Fruit fly (Drosophila melanogaster) whole organism, embryonic: ENCODE data around the gene Exo70.
A peak's percentile ranks its signal among the peaks of the same experiment; 100 is the strongest.

ENCODE experiments used
- Adf1 ChIP-seq: fragments of 200-800 bp; sonication (Bioruptor generic); IDR thresholded peaks from 2 replicates; pipeline ENCODE4 v1.3.6; 2022; ENCODE audit warnings: missing biosample characterization, missing genetic modification characterization
- Atf-2 ChIP-seq: fragments of 200-800 bp; sonication (Bioruptor generic); optimal IDR thresholded peaks from 2 replicates; lab custom pipeline; 2016; ENCODE audit warnings: missing biosample characterization, missing genetic modification characterization
- CG1024 ChIP-seq: fragments of 200-800 bp; sonication (Bioruptor generic); IDR thresholded peaks from 2 replicates; pipeline ENCODE4 v1.3.6; 2022; ENCODE audit warnings: missing biosample characterization, missing genetic modification characterization
- CG11093 ChIP-seq: fragments of 200-800 bp; sonication (Bioruptor generic); IDR thresholded peaks from 3 replicates; pipeline ENCODE4 v1.3.6; 2022; ENCODE audit warnings: missing biosample characterization, missing genetic modification characterization
- CG14050 ChIP-seq: fragments of 200-800 bp; sonication (Bioruptor generic); IDR thresholded peaks from 3 replicates; pipeline ENCODE4 v1.3.6; 2022; ENCODE audit warnings: missing biosample characterization, missing genetic modification characterization
- CG15601 ChIP-seq: fragments of 200-800 bp; sonication (Bioruptor generic); optimal IDR thresholded peaks from 3 replicates; lab custom pipeline; 2019; ENCODE audit warnings: missing biosample characterization, mild to moderate bottlenecking, missing genetic modification characterization, moderate library complexity
- CG1603 ChIP-seq: fragments of 200-800 bp; sonication (Bioruptor generic); optimal IDR thresholded peaks from 2 replicates; lab custom pipeline; 2019; ENCODE audit warnings: missing biosample characterization, mild to moderate bottlenecking, missing genetic modification characterization, moderate library complexity
- CG16813 ChIP-seq: fragments of 200-800 bp; sonication (Bioruptor generic); IDR thresholded peaks from 3 replicates; pipeline ENCODE4 v1.3.6; 2022; ENCODE audit warnings: missing biosample characterization, missing genetic modification characterization; ENCODE audit not compliant: partially characterized antibody
- CG18476 ChIP-seq: fragments of 200-800 bp; sonication (Bioruptor generic); optimal IDR thresholded peaks from 2 replicates; lab custom pipeline; 2016; ENCODE audit warnings: missing biosample characterization, mild to moderate bottlenecking, missing genetic modification characterization
- CG2120 ChIP-seq: fragments of 200-800 bp; sonication (Bioruptor generic); optimal IDR thresholded peaks from 3 replicates; lab custom pipeline; 2016; ENCODE audit warnings: missing biosample characterization, missing genetic modification characterization
- CG30431 ChIP-seq: fragments of 200-800 bp; sonication (Bioruptor generic); optimal IDR thresholded peaks from 2 replicates; lab custom pipeline; 2017; ENCODE audit warnings: missing biosample characterization, missing genetic modification characterization
- CG31388 ChIP-seq: fragments of 200-800 bp; sonication (Bioruptor generic); optimal IDR thresholded peaks from 2 replicates; lab custom pipeline; 2016; ENCODE audit warnings: missing biosample characterization, missing genetic modification characterization
- CG3281 ChIP-seq: fragments of 200-800 bp; sonication (Bioruptor generic); optimal IDR thresholded peaks from 3 replicates; lab custom pipeline; 2017; ENCODE audit warnings: missing biosample characterization, mild to moderate bottlenecking, missing genetic modification characterization
- CG3407 ChIP-seq: fragments of 200-800 bp; sonication (Bioruptor generic); optimal IDR thresholded peaks from 2 replicates; lab custom pipeline; 2018; ENCODE audit warnings: missing biosample characterization, mild to moderate bottlenecking, missing genetic modification characterization
- CG3847 ChIP-seq: fragments of 200-800 bp; sonication (Bioruptor generic); IDR thresholded peaks from 2 replicates; pipeline ENCODE4 v1.3.6; 2022; ENCODE audit warnings: missing biosample characterization, missing genetic modification characterization
- CG5245 ChIP-seq: fragments of 200-800 bp; sonication (Bioruptor generic); optimal IDR thresholded peaks from 3 replicates; lab custom pipeline; 2016; ENCODE audit warnings: missing biosample characterization, missing genetic modification characterization
- CG6683 ChIP-seq: fragments of 200-800 bp; sonication (Bioruptor generic); optimal IDR thresholded peaks from 2 replicates; lab custom pipeline; 2017; ENCODE audit warnings: missing biosample characterization, mild to moderate bottlenecking, missing genetic modification characterization, missing genetic modification reagents
- CG6765 ChIP-seq: fragments of 200-800 bp; sonication (Bioruptor generic); optimal IDR thresholded peaks from 3 replicates; lab custom pipeline; 2017; ENCODE audit warnings: missing biosample characterization, mild to moderate bottlenecking, missing genetic modification characterization
- CG7556 ChIP-seq: fragments of 200-800 bp; sonication (Bioruptor generic); optimal IDR thresholded peaks from 2 replicates; lab custom pipeline; 2017; ENCODE audit warnings: missing biosample characterization, mild to moderate bottlenecking, missing genetic modification characterization
- CG8478 ChIP-seq: fragments of >200 bp; optimal IDR thresholded peaks from 2 replicates; lab custom pipeline; 2018
- CG9727 ChIP-seq: fragments of 200-800 bp; sonication (Bioruptor generic); optimal IDR thresholded peaks from 3 replicates; lab custom pipeline; 2017; ENCODE audit warnings: missing biosample characterization, mild to moderate bottlenecking, missing genetic modification characterization
- D19A ChIP-seq: fragments of 200-800 bp; optimal IDR thresholded peaks from 3 replicates; lab custom pipeline; 2019; ENCODE audit warnings: missing biosample characterization, mild to moderate bottlenecking, missing genetic modification characterization, moderate library complexity
- Dfd ChIP-seq, 2 experiments: fragments of >200 bp; optimal IDR thresholded peaks; 2 replicates each; lab custom pipeline; 2017; ENCODE audit warnings: missing biosample characterization in 2 of 2, missing genetic modification characterization in 2 of 2
- Eip74EF ChIP-seq, 2 experiments: fragments of 200-800 bp in 1 of 2; fragments of >200 bp in 1 of 2; sonication (Bioruptor generic) in 1 of 2; optimal IDR thresholded peaks; 2 replicates each; lab custom pipeline; 2017 to 2019; ENCODE audit warnings: missing biosample characterization in 2 of 2, missing genetic modification characterization in 2 of 2, mild to moderate bottlenecking in 1 of 2, moderate library complexity in 1 of 2
- Fer2 ChIP-seq: fragments of 200-800 bp; sonication (Bioruptor generic); optimal IDR thresholded peaks from 2 replicates; lab custom pipeline; 2018; ENCODE audit warnings: missing biosample characterization, mild to moderate bottlenecking, missing genetic modification characterization, moderate library complexity
- Hand ChIP-seq: fragments of 200-800 bp; sonication (Bioruptor generic); optimal IDR thresholded peaks from 2 replicates; lab custom pipeline; 2017; ENCODE audit warnings: mild to moderate bottlenecking, missing biosample characterization, missing genetic modification reagents, missing genetic modification characterization
- Hsf ChIP-seq: fragments of 200-800 bp; sonication (Bioruptor generic); optimal IDR thresholded peaks from 3 replicates; lab custom pipeline; 2016; ENCODE audit warnings: missing biosample characterization, missing genetic modification characterization
- NC2α ChIP-seq: fragments of 200-800 bp; sonication (Bioruptor generic); optimal IDR thresholded peaks from 2 replicates; lab custom pipeline; 2016; ENCODE audit warnings: missing biosample characterization, missing genetic modification characterization
- Oaz ChIP-seq: fragments of 200-800 bp; sonication (Bioruptor generic); IDR thresholded peaks from 2 replicates; pipeline ENCODE4 v1.3.6; 2022; ENCODE audit warnings: missing biosample characterization, missing genetic modification characterization
- Six4 ChIP-seq: fragments of 200-800 bp; sonication (Bioruptor generic); optimal IDR thresholded peaks from 2 replicates; lab custom pipeline; 2016; ENCODE audit warnings: missing biosample characterization, missing genetic modification characterization
- Sry-δ ChIP-seq: fragments of 200-800 bp; sonication (Bioruptor generic); optimal IDR thresholded peaks from 2 replicates; lab custom pipeline; 2016; ENCODE audit warnings: missing biosample characterization, missing genetic modification characterization
- bigmax ChIP-seq: fragments of 200-800 bp; sonication (Bioruptor generic); optimal IDR thresholded peaks from 2 replicates; lab custom pipeline; 2018; ENCODE audit warnings: missing biosample characterization, mild to moderate bottlenecking, missing genetic modification characterization
- cas ChIP-seq: fragments of 200-800 bp; sonication (Bioruptor generic); IDR thresholded peaks from 2 replicates; pipeline ENCODE4 v1.3.6; 2022; ENCODE audit warnings: missing biosample characterization, missing genetic modification characterization
- dpn ChIP-seq, 2 experiments: fragments of 200-800 bp; sonication (Bioruptor generic); optimal IDR thresholded peaks; 3 replicates each; lab custom pipeline; 2016; ENCODE audit warnings: missing biosample characterization in 2 of 2, missing genetic modification characterization in 2 of 2
- dysf ChIP-seq: fragments of 200-800 bp; sonication (Bioruptor generic); IDR thresholded peaks from 3 replicates; pipeline ENCODE4 v1.3.6; 2022; ENCODE audit warnings: missing biosample characterization, missing genetic modification characterization
- fd102C ChIP-seq: fragments of 200-800 bp; sonication (Bioruptor generic); optimal IDR thresholded peaks from 2 replicates; lab custom pipeline; 2018; ENCODE audit warnings: missing biosample characterization, mild to moderate bottlenecking, missing genetic modification characterization, moderate library complexity
- ftz-f1 ChIP-seq: fragments of 200-800 bp; sonication (Bioruptor generic); optimal IDR thresholded peaks from 2 replicates; lab custom pipeline; 2016; ENCODE audit warnings: missing biosample characterization, missing genetic modification characterization
- gfzf ChIP-seq: fragments of 200-800 bp; sonication (Bioruptor generic); optimal IDR thresholded peaks from 2 replicates; lab custom pipeline; 2016; ENCODE audit warnings: missing biosample characterization, mild to moderate bottlenecking, missing genetic modification characterization, moderate library complexity
- gsb ChIP-seq: fragments of 200-800 bp; sonication (Bioruptor generic); IDR thresholded peaks from 2 replicates; pipeline ENCODE4 v1.3.6; 2022; ENCODE audit warnings: missing biosample characterization, missing genetic modification characterization
- hth ChIP-seq: fragments of >200 bp; optimal IDR thresholded peaks from 2 replicates; lab custom pipeline; 2017; ENCODE audit warnings: inconsistent platforms
- jing ChIP-seq: fragments of 200-800 bp; sonication (Bioruptor generic); optimal IDR thresholded peaks from 2 replicates; lab custom pipeline; 2018; ENCODE audit warnings: missing biosample characterization, mild to moderate bottlenecking, missing genetic modification characterization
- kni ChIP-seq: fragments of 200-800 bp; sonication (Bioruptor generic); optimal IDR thresholded peaks from 3 replicates; lab custom pipeline; 2017; ENCODE audit warnings: mild to moderate bottlenecking, missing biosample characterization, missing genetic modification reagents, missing genetic modification characterization
- lilli ChIP-seq: fragments of 200-800 bp; sonication (Bioruptor generic); optimal IDR thresholded peaks from 3 replicates; lab custom pipeline; 2016; ENCODE audit warnings: missing biosample characterization, missing genetic modification characterization
- lola ChIP-seq, 3 experiments: fragments of >200 bp in 2 of 3; fragments of 200-800 bp in 1 of 3; sonication (Bioruptor generic) in 1 of 3; optimal IDR thresholded peaks; 2 replicates each; lab custom pipeline; 2017 to 2019; ENCODE audit warnings: missing biosample characterization in 3 of 3, missing genetic modification characterization in 3 of 3, mild to moderate bottlenecking in 1 of 3, moderate library complexity in 1 of 3
- odd ChIP-seq: fragments of 200-800 bp; sonication (Bioruptor generic); optimal IDR thresholded peaks from 2 replicates; lab custom pipeline; 2017; ENCODE audit warnings: missing biosample characterization, mild to moderate bottlenecking, missing genetic modification characterization
- onecut ChIP-seq: fragments of 200-800 bp; sonication (Bioruptor generic); IDR thresholded peaks from 2 replicates; pipeline ENCODE4 v1.3.6; 2022; ENCODE audit warnings: missing biosample characterization, missing genetic modification characterization
- seq ChIP-seq: fragments of 200-800 bp; sonication (Bioruptor generic); IDR thresholded peaks from 2 replicates; pipeline ENCODE4 v1.3.6; 2022; ENCODE audit warnings: missing biosample characterization, missing genetic modification characterization
- tgo ChIP-seq: fragments of 200-800 bp; sonication (Bioruptor generic); IDR thresholded peaks from 3 replicates; pipeline ENCODE4 v1.3.6; 2022; ENCODE audit warnings: missing biosample characterization, missing genetic modification characterization

Exo70 gene

DNA sequence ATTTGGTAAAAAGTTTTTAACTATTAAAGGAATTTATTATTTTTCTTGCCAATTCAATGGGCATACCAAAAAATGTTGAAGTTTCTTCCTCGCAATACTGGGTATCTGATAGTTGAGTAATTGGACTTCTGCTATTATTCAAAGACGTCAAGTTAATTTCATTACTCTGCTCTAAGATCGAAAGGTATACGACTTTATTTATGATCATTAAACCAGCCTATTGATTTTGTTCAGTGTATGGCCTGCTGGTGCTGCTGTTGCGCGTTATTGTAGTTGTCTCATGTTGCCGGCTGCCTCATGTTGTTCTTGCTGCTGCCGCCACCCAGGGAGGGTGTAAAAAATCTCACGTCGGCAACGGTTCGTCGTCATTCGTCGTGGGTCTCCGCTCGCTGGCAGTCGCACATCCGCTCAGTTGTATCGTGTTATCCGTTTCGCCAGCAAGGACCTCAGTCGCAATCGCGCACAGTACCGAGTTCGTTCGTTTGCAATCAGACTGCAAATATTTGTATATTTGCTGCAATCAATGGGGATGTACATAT lies 16.0 kb upstream of the Exo70 start, which contains the start of gene CG7120 (continued):
- TF ChIP-seq tgo (GFP tag; lab: Robert Waterston, UW): no peak
- no peak for TF ChIP-seq CG1024
- peak; percentile 33 for TF ChIP-seq CG1603 (tag; lab: Kevin White, UChicago)
- TF ChIP-seq lola (GFP tag; optimal IDR thresholded peaks at IDR 0.05; lab: Kevin White, UChicago): peak in 1 of 3 experiments; percentile 72
- peak; percentile 58 for TF ChIP-seq CG2120 (GFP tag; lab: Kevin White, UChicago)
- TF ChIP-seq Eip74EF (GFP tag; optimal IDR thresholded peaks at IDR 0.05; lab: Kevin White, UChicago): peak in 1 of 2 experiments; percentile 47
- peak; percentile 24 for TF ChIP-seq NC2α (GFP tag; lab: Kevin White, UChicago)
- TF ChIP-seq CG3281 (GFP tag; lab: Kevin White, UChicago): no peak
- TF ChIP-seq hth (lab: Kevin White, UChicago): no peak
- TF ChIP-seq CG31388 (GFP tag; lab: Kevin White, UChicago): no peak
- TF ChIP-seq dysf (GFP tag; lab: Robert Waterston, UW): 0 out of 3 replicates have a peak, but pooled peaks have one; percentile 29
- peak; percentile 38 for TF ChIP-seq Hsf (GFP tag; lab: Kevin White, UChicago)
- TF ChIP-seq Dfd (GFP tag; optimal IDR thresholded peaks at IDR 0.05; lab: Kevin White, UChicago): no peak
- peak; percentile 36 for TF ChIP-seq CG30431 (GFP tag; lab: Kevin White, UChicago)
- no peak for TF ChIP-seq CG3847 (GFP tag; lab: Robert Waterston, UW)
- TF ChIP-seq odd (GFP tag; lab: Kevin White, UChicago): peak; percentile 55
- TF ChIP-seq CG3407 (GFP tag; lab: Kevin White, UChicago): no peak
- no peak for TF ChIP-seq onecut
- TF ChIP-seq bigmax (GFP tag; lab: Kevin White, UChicago): no peak
- TF ChIP-seq Hand (GFP tag; lab: Kevin White, UChicago): peak; percentile 48
- no peak for TF ChIP-seq fd102C
- no peak for TF ChIP-seq gsb (GFP tag; lab: Robert Waterston, UW)
- TF ChIP-seq CG6765 (GFP tag; lab: Kevin White, UChicago): no peak
- TF ChIP-seq cas (GFP tag; lab: Robert Waterston, UW): no peak
- peak; percentile 32 for TF ChIP-seq CG9727 (GFP tag; lab: Kevin White, UChicago)
- peak; percentile 45 for TF ChIP-seq CG8478 (lab: Kevin White, UChicago)
- peak; percentile 52 for TF ChIP-seq D19A (tag; lab: Kevin White, UChicago)
- TF ChIP-seq gfzf (GFP tag; lab: Kevin White, UChicago): no peak
- peak; percentile 53 for TF ChIP-seq Six4
- TF ChIP-seq Oaz (GFP tag; lab: Robert Waterston, UW): no peak
- TF ChIP-seq lilli (GFP tag; lab: Kevin White, UChicago): peak; percentile 52
- no peak for TF ChIP-seq Fer2 (tag; lab: Kevin White, UChicago)
- peak; percentile 27 to 47 for TF ChIP-seq dpn (GFP tag; optimal IDR thresholded peaks at IDR 0.05; lab: Kevin White, UChicago)
- TF ChIP-seq seq (GFP tag; lab: Robert Waterston, UW): peak; percentile 17; the same call in 1 of the 2 replicates
- TF ChIP-seq jing (GFP tag; lab: Kevin White, UChicago): peak; percentile 28
- TF ChIP-seq CG5245 (GFP tag; lab: Kevin White, UChicago): no peak
- no peak for TF ChIP-seq kni
- TF ChIP-seq CG11093: no peak
- TF ChIP-seq CG18476 (GFP tag; lab: Kevin White, UChicago): peak; percentile 31
- TF ChIP-seq Atf-2: peak; percentile 61
- TF ChIP-seq CG16813 (GFP tag; lab: Robert Waterston, UW): no peak
- TF ChIP-seq CG6683 (GFP tag; lab: Kevin White, UChicago): no peak
- peak; percentile 49 for TF ChIP-seq CG7556 (GFP tag; lab: Kevin White, UChicago)
- TF ChIP-seq Adf1 (GFP tag; lab: Robert Waterston, UW): no peak
- TF ChIP-seq Sry-δ: no peak
- TF ChIP-seq CG15601: no peak
- TF ChIP-seq ftz-f1 (GFP tag; lab: Kevin White, UChicago): no peak
- TF ChIP-seq CG14050 (GFP tag; lab: Robert Waterston, UW): no peak
